Worm (Caenorhabditis elegans) whole organism, early embryonic: ENCODE measurements around the gene C06C3.12.

Experiments used
- ama-1 ChIP-seq: fragments of 150-350 bp; optimal IDR thresholded peaks from 2 replicates; lab custom pipeline; 2014
- ceh-36 ChIP-seq: sonication (generic microtip); optimal IDR thresholded peaks from 2 replicates; lab custom pipeline; 2016; ENCODE audit warnings: missing genetic modification characterization, inconsistent platforms, missing compliant biosample characterization
- pes-1 ChIP-seq: fragments of 200-800 bp; sonication (Bioruptor generic); IDR thresholded peaks from 2 replicates; pipeline ENCODE4 v1.3.6; 2022; ENCODE audit warnings: missing genetic modification reagents, missing genetic modification characterization, missing compliant biosample characterization

DNA sequence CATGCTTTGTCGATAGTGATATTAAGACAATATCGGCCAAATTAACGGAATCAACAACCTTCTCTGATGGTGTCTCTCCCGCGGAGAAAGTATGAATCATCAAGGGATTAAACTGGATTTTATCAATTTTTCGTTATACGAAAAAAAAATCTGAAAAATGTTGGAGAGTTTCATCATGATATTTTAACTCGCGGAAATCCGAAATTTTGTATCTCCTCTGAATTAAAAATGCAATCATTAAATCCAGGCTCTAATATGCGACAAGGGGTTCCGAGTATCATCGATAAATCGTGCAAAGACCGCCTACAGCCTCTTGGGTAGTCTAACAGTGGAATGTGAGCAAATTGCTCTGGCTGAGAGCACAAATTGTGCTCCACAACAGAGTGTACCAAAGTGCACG lies 2.3 kb downstream of the C06C3.12 start, which contains the start of gene C06C3.10:
- no peak for TF ChIP-seq ceh-36 (tag; lab: Kevin White, UChicago)
- no peak for TF ChIP-seq pes-1 (GFP tag; lab: Robert Waterston, UW)
- TF ChIP-seq ama-1 (lab: Kevin White, UChicago), result no peak
